Fruit fly (Drosophila melanogaster) whole organism, embryonic: Measurements from ENCODE around the gene SMC5.
A peak's percentile ranks its signal among the peaks of the same experiment; 100 is the strongest.

ENCODE experiments used
- B-H1 ChIP-seq: fragments of 200-800 bp; sonication (Bioruptor generic); IDR thresholded peaks from 3 replicates; pipeline ENCODE4 v1.3.6; 2022; ENCODE audit warnings: missing biosample characterization, missing genetic modification characterization
- BtbVII ChIP-seq: fragments of 200-800 bp; sonication (Bioruptor generic); optimal IDR thresholded peaks from 3 replicates; lab custom pipeline; 2017; ENCODE audit warnings: missing biosample characterization, mild to moderate bottlenecking, missing genetic modification characterization
- CG10147 ChIP-seq: fragments of 200-800 bp; sonication (Bioruptor generic); optimal IDR thresholded peaks from 2 replicates; lab custom pipeline; 2019; ENCODE audit warnings: missing biosample characterization, mild to moderate bottlenecking, missing genetic modification characterization, moderate library complexity
- CG10209 ChIP-seq: fragments of 200-800 bp; sonication (Bioruptor generic); optimal IDR thresholded peaks from 3 replicates; lab custom pipeline; 2017; ENCODE audit warnings: missing biosample characterization, mild to moderate bottlenecking, missing genetic modification characterization, missing genetic modification reagents
- CG10565 ChIP-seq: fragments of 200-800 bp; sonication (Bioruptor generic); optimal IDR thresholded peaks from 3 replicates; lab custom pipeline; 2016; ENCODE audit warnings: missing biosample characterization, mild to moderate bottlenecking, missing genetic modification characterization
- CG11085 ChIP-seq: fragments of 200-800 bp; sonication (Bioruptor generic); IDR thresholded peaks from 2 replicates; pipeline ENCODE4 v1.3.6; 2022; ENCODE audit warnings: missing biosample characterization, missing genetic modification characterization
- CG11093 ChIP-seq: fragments of 200-800 bp; sonication (Bioruptor generic); IDR thresholded peaks from 3 replicates; pipeline ENCODE4 v1.3.6; 2022; ENCODE audit warnings: missing biosample characterization, missing genetic modification characterization
- CG11247 ChIP-seq: fragments of 200-800 bp; sonication (Bioruptor generic); IDR thresholded peaks from 2 replicates; pipeline ENCODE4 v1.3.6; 2022; ENCODE audit warnings: missing biosample characterization, missing genetic modification characterization
- CG12104 ChIP-seq: fragments of 200-800 bp; sonication (Bioruptor generic); optimal IDR thresholded peaks from 3 replicates; lab custom pipeline; 2016; ENCODE audit warnings: missing biosample characterization, missing genetic modification characterization
- CG15073 ChIP-seq: fragments of 200-800 bp; sonication (Bioruptor generic); optimal IDR thresholded peaks from 2 replicates; lab custom pipeline; 2016; ENCODE audit warnings: missing biosample characterization, missing genetic modification characterization
- CG15479 ChIP-seq: fragments of 200-800 bp; sonication (Bioruptor generic); optimal IDR thresholded peaks from 3 replicates; lab custom pipeline; 2019; ENCODE audit warnings: missing biosample characterization, mild to moderate bottlenecking, missing genetic modification characterization, moderate library complexity
- CG17328 ChIP-seq: fragments of 200-800 bp; sonication (Bioruptor generic); IDR thresholded peaks from 2 replicates; pipeline ENCODE4 v1.3.6; 2022; ENCODE audit warnings: missing biosample characterization, missing genetic modification characterization
- CG18262 ChIP-seq: fragments of 200-800 bp; optimal IDR thresholded peaks from 3 replicates; lab custom pipeline; 2019; ENCODE audit warnings: missing biosample characterization, mild to moderate bottlenecking, missing genetic modification characterization, moderate library complexity
- CG2712 ChIP-seq: fragments of 200-800 bp; optimal IDR thresholded peaks from 3 replicates; lab custom pipeline; 2019; ENCODE audit warnings: missing biosample characterization, mild to moderate bottlenecking, missing genetic modification characterization, moderate library complexity
- CG30020 ChIP-seq: fragments of 200-800 bp; optimal IDR thresholded peaks from 2 replicates; lab custom pipeline; 2019; ENCODE audit warnings: missing biosample characterization, mild to moderate bottlenecking, missing genetic modification characterization, moderate library complexity
- CG31441 ChIP-seq: fragments of 200-800 bp; sonication (Bioruptor generic); IDR thresholded peaks from 2 replicates; pipeline ENCODE4 v1.3.6; 2022; ENCODE audit warnings: missing biosample characterization, missing genetic modification characterization
- CG32532 ChIP-seq: fragments of 200-800 bp; sonication (Bioruptor generic); IDR thresholded peaks from 2 replicates; pipeline ENCODE4 v1.3.6; 2022; ENCODE audit warnings: missing biosample characterization, missing genetic modification characterization
- CG34422 ChIP-seq: fragments of 200-800 bp; sonication (Bioruptor generic); IDR thresholded peaks from 3 replicates; pipeline ENCODE4 v1.3.6; 2022; ENCODE audit warnings: missing biosample characterization, missing genetic modification characterization
- CG6854 ChIP-seq: fragments of 200-800 bp; sonication (Bioruptor generic); optimal IDR thresholded peaks from 3 replicates; lab custom pipeline; 2017; ENCODE audit warnings: missing biosample characterization, mild to moderate bottlenecking, missing genetic modification characterization
- CG7987 ChIP-seq: fragments of 200-800 bp; sonication (Bioruptor generic); optimal IDR thresholded peaks from 2 replicates; lab custom pipeline; 2018; ENCODE audit warnings: missing biosample characterization, mild to moderate bottlenecking, missing genetic modification characterization, moderate library complexity
- CG9215 ChIP-seq: fragments of 200-800 bp; sonication (Bioruptor generic); IDR thresholded peaks from 2 replicates; pipeline ENCODE4 v1.3.6; 2022; ENCODE audit warnings: missing biosample characterization, missing genetic modification characterization
- D ChIP-seq, 2 experiments: fragments of 200-800 bp in 1 of 2; fragments of >200 bp in 1 of 2; sonication (Bioruptor generic) in 1 of 2; optimal IDR thresholded peaks; 2 replicates in 1 of 2; 3 replicates in 1 of 2; lab custom pipeline; 2017; ENCODE audit warnings: mild to moderate bottlenecking in 1 of 2, missing biosample characterization in 1 of 2, missing genetic modification characterization in 1 of 2, missing genetic modification reagents in 1 of 2
- H2.0 ChIP-seq: fragments of 200-800 bp; sonication (Bioruptor generic); IDR thresholded peaks from 2 replicates; pipeline ENCODE4 v1.3.6; 2022; ENCODE audit warnings: missing biosample characterization, missing genetic modification characterization
- Oaz ChIP-seq: fragments of 200-800 bp; sonication (Bioruptor generic); IDR thresholded peaks from 2 replicates; pipeline ENCODE4 v1.3.6; 2022; ENCODE audit warnings: missing biosample characterization, missing genetic modification characterization
- Optix ChIP-seq: fragments of 200-800 bp; sonication (Bioruptor generic); IDR thresholded peaks from 3 replicates; pipeline ENCODE4 v1.3.6; 2022; ENCODE audit warnings: missing biosample characterization, missing genetic modification characterization
- Vsx1 ChIP-seq: fragments of 200-800 bp; sonication (Bioruptor generic); optimal IDR thresholded peaks from 2 replicates; lab custom pipeline; 2017; ENCODE audit warnings: missing biosample characterization, mild to moderate bottlenecking, missing genetic modification characterization, missing genetic modification reagents
- ato ChIP-seq: fragments of 200-800 bp; sonication (Bioruptor generic); IDR thresholded peaks from 2 replicates; pipeline ENCODE4 v1.3.6; 2022; ENCODE audit warnings: missing biosample characterization, missing genetic modification characterization; ENCODE audit not compliant: partially characterized antibody
- az2 ChIP-seq: fragments of 200-800 bp; sonication (Bioruptor generic); optimal IDR thresholded peaks from 3 replicates; lab custom pipeline; 2016; ENCODE audit warnings: missing biosample characterization, missing genetic modification characterization
- bbx ChIP-seq: fragments of 200-800 bp; sonication (Bioruptor generic); IDR thresholded peaks from 2 replicates; pipeline ENCODE4 v1.3.6; 2022; ENCODE audit warnings: missing biosample characterization, missing genetic modification characterization; ENCODE audit not compliant: partially characterized antibody
- chif ChIP-seq, 2 experiments: fragments of 200-800 bp; sonication (Bioruptor generic); optimal IDR thresholded peaks; 3 replicates each; lab custom pipeline; 2016; ENCODE audit warnings: missing biosample characterization in 2 of 2, missing genetic modification characterization in 2 of 2
- corto ChIP-seq: fragments of 200-800 bp; sonication (Bioruptor generic); optimal IDR thresholded peaks from 2 replicates; lab custom pipeline; 2016; ENCODE audit warnings: missing biosample characterization, mild to moderate bottlenecking, missing genetic modification characterization, moderate library complexity
- crc ChIP-seq: fragments of 200-800 bp; sonication (Bioruptor generic); optimal IDR thresholded peaks from 2 replicates; lab custom pipeline; 2016; ENCODE audit warnings: missing biosample characterization, missing genetic modification characterization
- dm ChIP-seq: fragments of 200-800 bp; sonication (Bioruptor generic); optimal IDR thresholded peaks from 3 replicates; lab custom pipeline; 2016; ENCODE audit warnings: missing biosample characterization, missing genetic modification characterization
- esg ChIP-seq: fragments of 200-800 bp; sonication (Bioruptor generic); conservative IDR thresholded peaks from 2 replicates; pipeline ENCODE4 v1.3.6; 2022; ENCODE audit warnings: missing biosample characterization, missing genetic modification characterization
- exex ChIP-seq: fragments of 200-800 bp; sonication (Bioruptor generic); optimal IDR thresholded peaks from 4 replicates; lab custom pipeline; 2018; ENCODE audit warnings: missing biosample characterization, mild to moderate bottlenecking, missing genetic modification characterization, moderate library complexity
- grn ChIP-seq: fragments of 200-800 bp; sonication (Bioruptor generic); optimal IDR thresholded peaks from 3 replicates; lab custom pipeline; 2017; ENCODE audit warnings: missing biosample characterization, missing genetic modification characterization
- gsb ChIP-seq: fragments of 200-800 bp; sonication (Bioruptor generic); IDR thresholded peaks from 2 replicates; pipeline ENCODE4 v1.3.6; 2022; ENCODE audit warnings: missing biosample characterization, missing genetic modification characterization
- ham ChIP-seq: fragments of 200-800 bp; sonication (Bioruptor generic); IDR thresholded peaks from 2 replicates; pipeline ENCODE4 v1.3.6; 2022; ENCODE audit warnings: missing biosample characterization, missing genetic modification characterization
- hbn ChIP-seq: fragments of 200-800 bp; sonication (Bioruptor generic); IDR thresholded peaks from 2 replicates; pipeline ENCODE4 v1.3.6; 2022; ENCODE audit warnings: missing biosample characterization, missing genetic modification characterization; ENCODE audit not compliant: partially characterized antibody
- insv ChIP-seq, 2 experiments: fragments of 200-800 bp; sonication (Bioruptor generic); optimal IDR thresholded peaks; 3 replicates each; lab custom pipeline; 2016 to 2018; ENCODE audit warnings: missing biosample characterization in 2 of 2, missing genetic modification characterization in 2 of 2
- kay ChIP-seq: fragments of 200-800 bp; sonication (Bioruptor generic); optimal IDR thresholded peaks from 2 replicates; lab custom pipeline; 2016; ENCODE audit warnings: missing biosample characterization, missing genetic modification characterization
- klu ChIP-seq: fragments of 200-800 bp; sonication (Bioruptor generic); IDR thresholded peaks from 2 replicates; pipeline ENCODE4 v1.3.6; 2022; ENCODE audit warnings: missing biosample characterization, missing genetic modification characterization
- mld ChIP-seq: fragments of 200-800 bp; sonication (Bioruptor generic); IDR thresholded peaks from 3 replicates; pipeline ENCODE4 v1.3.6; 2022; ENCODE audit warnings: missing biosample characterization, missing genetic modification characterization; ENCODE audit not compliant: partially characterized antibody
- p53 ChIP-seq: fragments of 200-800 bp; sonication (Bioruptor generic); optimal IDR thresholded peaks from 2 replicates; lab custom pipeline; 2016; ENCODE audit warnings: missing biosample characterization, missing genetic modification characterization
- pan ChIP-seq, 4 experiments: fragments of >200 bp in 3 of 4; fragments of 200-800 bp in 1 of 4; sonication (Bioruptor generic) in 1 of 4; optimal IDR thresholded peaks in 3 of 4; IDR thresholded peaks in 1 of 4; 2 replicates each; pipeline versions ENCODE4 v1.3.6 to Lab custom; 2017 to 2022; ENCODE audit warnings: missing biosample characterization in 2 of 4, missing genetic modification characterization in 2 of 4, mixed read lengths in 1 of 4
- pum ChIP-seq: fragments of 200-800 bp; sonication (Bioruptor generic); optimal IDR thresholded peaks from 2 replicates; lab custom pipeline; 2016; ENCODE audit warnings: missing biosample characterization, missing genetic modification characterization
- sc ChIP-seq, 3 experiments: fragments of >200 bp in 2 of 3; fragments of 200-800 bp in 1 of 3; sonication (Bioruptor generic) in 1 of 3; optimal IDR thresholded peaks; 2 replicates in 2 of 3; 3 replicates in 1 of 3; lab custom pipeline; 2017; ENCODE audit warnings: mild to moderate bottlenecking in 1 of 3, missing biosample characterization in 1 of 3, missing genetic modification characterization in 1 of 3, missing genetic modification reagents in 1 of 3
- slp2 ChIP-seq: fragments of 200-800 bp; sonication (Bioruptor generic); optimal IDR thresholded peaks from 2 replicates; lab custom pipeline; 2016; ENCODE audit warnings: missing biosample characterization, missing genetic modification characterization
- yki ChIP-seq: fragments of >200 bp; optimal IDR thresholded peaks from 3 replicates; lab custom pipeline; 2018

SMC5 gene

DNA sequence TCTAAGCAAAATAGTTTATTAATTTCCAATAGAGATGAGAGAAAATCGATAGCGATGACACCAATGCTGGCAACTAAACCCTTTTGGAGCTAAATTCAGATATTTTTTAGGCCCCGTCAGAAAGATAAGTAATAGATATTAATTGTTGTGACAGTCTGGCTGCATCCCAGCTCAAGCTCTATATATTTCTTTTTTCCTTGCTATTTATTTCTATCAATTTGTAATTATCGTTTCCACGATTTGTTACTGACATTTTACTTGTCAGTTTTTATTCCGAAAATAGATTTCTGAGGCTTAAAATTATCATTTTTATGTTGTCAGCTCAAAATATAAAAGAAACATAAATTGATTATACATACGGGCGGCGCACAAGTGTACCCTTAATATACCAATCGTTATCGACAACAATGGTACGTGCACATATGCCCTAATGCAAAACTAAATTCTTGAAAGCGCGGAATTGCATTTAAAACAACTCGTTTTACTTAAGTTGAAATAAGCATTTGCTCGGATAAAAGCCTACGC, at the start of gene SMC5, which contains the start of gene CRIF (continued):
- no peak for TF ChIP-seq mld (GFP tag; lab: Robert Waterston, UW)
- TF ChIP-seq CG11247 (GFP tag; lab: Robert Waterston, UW), result no peak
- TF ChIP-seq CG11085 (GFP tag; lab: Robert Waterston, UW), result no peak
- TF ChIP-seq gsb (GFP tag; lab: Robert Waterston, UW), result no peak
- TF ChIP-seq yki (lab: Kevin White, UChicago), result no peak
- TF ChIP-seq grn (GFP tag; lab: Kevin White, UChicago), result no peak
- TF ChIP-seq CG17328, result peak; percentile 37; the same call in 1 of the 2 replicates
- TF ChIP-seq dm (GFP tag; lab: Kevin White, UChicago), result peak; percentile 33
- peak; percentile 52 for TF ChIP-seq CG10209 (GFP tag; lab: Kevin White, UChicago)
- peak; percentile 48 for TF ChIP-seq esg (GFP tag; lab: Robert Waterston, UW)
- no peak; the same call in 1 of the 2 replicates for TF ChIP-seq klu (GFP tag; lab: Robert Waterston, UW)
- TF ChIP-seq crc (GFP tag; lab: Kevin White, UChicago), result no peak
- TF ChIP-seq CG11093 (GFP tag; lab: Robert Waterston, UW), result no peak
- TF ChIP-seq CG7987 (GFP tag; lab: Kevin White, UChicago), result no peak
- TF ChIP-seq Optix (GFP tag; lab: Robert Waterston, UW), result no peak
- no peak for TF ChIP-seq BtbVII
- peak; percentile 53 for TF ChIP-seq kay (GFP tag; lab: Kevin White, UChicago)
- peak; percentile 48 for TF ChIP-seq p53 (GFP tag; lab: Kevin White, UChicago)
- TF ChIP-seq H2.0 (GFP tag; lab: Robert Waterston, UW), result peak; percentile 22; the same call in 1 of the 2 replicates
- peak; percentile 31 for TF ChIP-seq CG12104 (GFP tag; lab: Kevin White, UChicago)
- no peak for TF ChIP-seq ham (GFP tag; lab: Robert Waterston, UW)
- no peak; the same call in 1 of the 2 replicates for TF ChIP-seq CG9215
- TF ChIP-seq corto (GFP tag; lab: Kevin White, UChicago), result no peak
- TF ChIP-seq az2 (GFP tag; lab: Kevin White, UChicago), result peak; percentile 67
- peak; percentile 51 to 70 for TF ChIP-seq chif (GFP tag; optimal IDR thresholded peaks at IDR 0.05; lab: Kevin White, UChicago)
- TF ChIP-seq CG6854, result no peak
- peak; percentile 68 for TF ChIP-seq slp2 (GFP tag; lab: Kevin White, UChicago)
- TF ChIP-seq CG30020 (tag; lab: Kevin White, UChicago), result peak; percentile 95
- TF ChIP-seq Oaz (GFP tag; lab: Robert Waterston, UW), result no peak
- no peak for TF ChIP-seq CG15479 (GFP tag; lab: Kevin White, UChicago)
- peak; percentile 70 for TF ChIP-seq CG18262 (tag; lab: Kevin White, UChicago)
- TF ChIP-seq bbx (GFP tag; lab: Robert Waterston, UW), result no peak
- TF ChIP-seq CG34422 (GFP tag; lab: Robert Waterston, UW), result 0 out of 3 replicates have a peak, but pooled peaks have one; percentile 58
- TF ChIP-seq sc (optimal IDR thresholded peaks at IDR 0.05; lab: Kevin White, UChicago), result no peak
- TF ChIP-seq sc (GFP tag; optimal IDR thresholded peaks at IDR 0.05; lab: Kevin White, UChicago), result peak; percentile 26
- peak; percentile 50 for TF ChIP-seq pum (GFP tag; lab: Kevin White, UChicago)
- TF ChIP-seq hbn (GFP tag; lab: Robert Waterston, UW), result no peak
- peak; percentile 47 for TF ChIP-seq exex (tag; lab: Kevin White, UChicago)
- TF ChIP-seq pan (optimal IDR thresholded peaks at IDR 0.05; lab: Kevin White, UChicago), result no peak
- peak in 1 of 2 experiments; percentile 53 for TF ChIP-seq pan (GFP tag; optimal IDR thresholded peaks at IDR 0.05 in 1 of 2, IDR thresholded peaks at IDR 0.05 in 1 of 2)
- no peak for TF ChIP-seq CG32532 (GFP tag; lab: Robert Waterston, UW)
- TF ChIP-seq ato (GFP tag; lab: Robert Waterston, UW), result no peak
- peak; percentile 75 for TF ChIP-seq CG2712 (tag; lab: Kevin White, UChicago)
- peak in 1 of 2 experiments; percentile 16 for TF ChIP-seq insv (GFP tag; optimal IDR thresholded peaks at IDR 0.05; lab: Kevin White, UChicago)
- TF ChIP-seq Vsx1 (GFP tag; lab: Kevin White, UChicago), result no peak
- no peak for TF ChIP-seq CG15073
- TF ChIP-seq CG10565 (GFP tag; lab: Kevin White, UChicago), result no peak
- TF ChIP-seq CG10147, result peak; percentile 67
- TF ChIP-seq B-H1 (GFP tag; lab: Robert Waterston, UW), result peak; percentile 49; the same call in 1 of the 3 replicates
- TF ChIP-seq CG31441 (GFP tag; lab: Robert Waterston, UW), result no peak; the same call in 1 of the 2 replicates
- TF ChIP-seq D (optimal IDR thresholded peaks at IDR 0.05; lab: Kevin White, UChicago), result no peak
- TF ChIP-seq D (GFP tag; optimal IDR thresholded peaks at IDR 0.05; lab: Kevin White, UChicago), result peak; percentile 26
